Fruit fly (Drosophila melanogaster) whole organism, adult: ENCODE results near the gene COX6B.

Experiments used
- CG11617 ChIP-seq: fragments of 200-800 bp; sonication (Bioruptor generic); optimal IDR thresholded peaks from 2 replicates; lab custom pipeline; 2017; ENCODE audit warnings: mild to moderate bottlenecking, missing biosample characterization, missing genetic modification reagents, missing genetic modification characterization
- CG12768 ChIP-seq: fragments of 200-800 bp; sonication (Bioruptor generic); optimal IDR thresholded peaks from 2 replicates; lab custom pipeline; 2017; ENCODE audit warnings: missing biosample characterization, missing genetic modification characterization, mild to moderate bottlenecking, moderate library complexity, missing genetic modification reagents
- CG14711 ChIP-seq: fragments of 200-800 bp; sonication (Bioruptor generic); optimal IDR thresholded peaks from 2 replicates; lab custom pipeline; 2018; ENCODE audit warnings: missing biosample characterization, mild to moderate bottlenecking, missing genetic modification characterization, moderate library complexity
- CG1620 ChIP-seq: fragments of 200-800 bp; sonication (Bioruptor generic); optimal IDR thresholded peaks from 2 replicates; lab custom pipeline; 2016; ENCODE audit warnings: missing biosample characterization, missing genetic modification characterization
- CG33017 ChIP-seq: fragments of 200-800 bp; sonication (Bioruptor generic); optimal IDR thresholded peaks from 2 replicates; lab custom pipeline; 2018; ENCODE audit warnings: missing biosample characterization, mild to moderate bottlenecking, missing genetic modification characterization, moderate library complexity
- CG5204 ChIP-seq: fragments of 200-800 bp; sonication (Bioruptor generic); optimal IDR thresholded peaks from 2 replicates; lab custom pipeline; 2016; ENCODE audit warnings: missing biosample characterization, missing genetic modification characterization
- CG7045 ChIP-seq: fragments of 200-800 bp; sonication (Bioruptor generic); optimal IDR thresholded peaks from 2 replicates; lab custom pipeline; 2017; ENCODE audit warnings: missing biosample characterization, mild to moderate bottlenecking, missing genetic modification characterization
- CG7101 ChIP-seq: fragments of 200-800 bp; sonication (Bioruptor generic); optimal IDR thresholded peaks from 2 replicates; lab custom pipeline; 2018; ENCODE audit warnings: missing biosample characterization, mild to moderate bottlenecking, missing genetic modification characterization, moderate library complexity
- Clk ChIP-seq: fragments of 200-800 bp; sonication (Bioruptor generic); optimal IDR thresholded peaks from 2 replicates; lab custom pipeline; 2017; ENCODE audit warnings: missing biosample characterization, missing genetic modification characterization
- Crg-1 ChIP-seq: fragments of 200-800 bp; sonication (Bioruptor generic); optimal IDR thresholded peaks from 2 replicates; lab custom pipeline; 2016; ENCODE audit warnings: missing biosample characterization, missing genetic modification characterization
- Hr96 ChIP-seq: fragments of 200-800 bp; sonication (Bioruptor generic); optimal IDR thresholded peaks from 2 replicates; lab custom pipeline; 2016; ENCODE audit warnings: missing biosample characterization, missing genetic modification characterization
- Mnt ChIP-seq: fragments of 200-800 bp; sonication (Bioruptor generic); optimal IDR thresholded peaks from 2 replicates; lab custom pipeline; 2016; ENCODE audit warnings: missing biosample characterization, mild to moderate bottlenecking, missing genetic modification characterization
- bab1 ChIP-seq: fragments of 200-800 bp; sonication (Bioruptor generic); optimal IDR thresholded peaks from 3 replicates; lab custom pipeline; 2019; ENCODE audit warnings: missing biosample characterization, mild to moderate bottlenecking, missing genetic modification characterization, moderate library complexity
- cic ChIP-seq: fragments of 200-800 bp; sonication (Bioruptor generic); optimal IDR thresholded peaks from 2 replicates; lab custom pipeline; 2017; ENCODE audit warnings: missing biosample characterization, mild to moderate bottlenecking, missing genetic modification characterization, moderate library complexity
- cnc ChIP-seq, 2 experiments: fragments of >200 bp; optimal IDR thresholded peaks; 2 replicates each; lab custom pipeline; 2017
- kay ChIP-seq: fragments of 200-800 bp; sonication (Bioruptor generic); peaks from one replicate; lab custom pipeline; 2016; ENCODE audit warnings: missing biosample characterization, missing genetic modification characterization, borderline replicate concordance
- ovo ChIP-seq: fragments of 200-800 bp; sonication (Bioruptor generic); optimal IDR thresholded peaks from 2 replicates; lab custom pipeline; 2016; ENCODE audit warnings: missing biosample characterization, missing genetic modification characterization
- pad ChIP-seq: fragments of 200-800 bp; sonication (Bioruptor generic); optimal IDR thresholded peaks from 3 replicates; lab custom pipeline; 2017; ENCODE audit warnings: missing biosample characterization, missing genetic modification characterization, mild to moderate bottlenecking, moderate library complexity, missing genetic modification reagents
- tj ChIP-seq: fragments of 200-800 bp; sonication (Bioruptor generic); optimal IDR thresholded peaks from 3 replicates; lab custom pipeline; 2017; ENCODE audit warnings: missing biosample characterization, mild to moderate bottlenecking, missing genetic modification characterization, moderate library complexity
- toe ChIP-seq: fragments of 200-800 bp; sonication (Bioruptor generic); optimal IDR thresholded peaks from 2 replicates; lab custom pipeline; 2016; ENCODE audit warnings: missing biosample characterization, missing genetic modification characterization

COX6B gene

DNA sequence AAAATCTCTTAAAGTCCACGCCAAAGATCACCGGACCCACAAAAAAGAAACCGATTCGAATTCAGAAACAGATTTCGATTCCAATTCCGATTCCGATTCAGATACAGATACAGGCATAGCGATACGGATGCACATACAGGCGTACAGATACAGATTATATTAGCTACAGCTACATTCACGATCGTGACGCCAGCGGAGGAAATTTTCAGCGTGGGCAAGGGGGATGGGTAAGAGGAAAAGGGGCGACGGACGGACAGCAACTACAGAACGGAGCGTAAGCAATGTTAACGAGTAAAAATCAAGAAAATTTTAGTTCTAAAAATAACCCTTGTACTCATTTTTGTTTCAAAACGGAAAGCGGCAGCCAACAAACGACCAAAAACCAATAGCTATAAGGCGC, 27.1 kb downstream of the COX6B start:
- TF ChIP-seq bab1 (GFP tag; lab: Kevin White, UChicago) (no peak), Hr96 (GFP tag; lab: Kevin White, UChicago) (peak; percentile 5)

DNA sequence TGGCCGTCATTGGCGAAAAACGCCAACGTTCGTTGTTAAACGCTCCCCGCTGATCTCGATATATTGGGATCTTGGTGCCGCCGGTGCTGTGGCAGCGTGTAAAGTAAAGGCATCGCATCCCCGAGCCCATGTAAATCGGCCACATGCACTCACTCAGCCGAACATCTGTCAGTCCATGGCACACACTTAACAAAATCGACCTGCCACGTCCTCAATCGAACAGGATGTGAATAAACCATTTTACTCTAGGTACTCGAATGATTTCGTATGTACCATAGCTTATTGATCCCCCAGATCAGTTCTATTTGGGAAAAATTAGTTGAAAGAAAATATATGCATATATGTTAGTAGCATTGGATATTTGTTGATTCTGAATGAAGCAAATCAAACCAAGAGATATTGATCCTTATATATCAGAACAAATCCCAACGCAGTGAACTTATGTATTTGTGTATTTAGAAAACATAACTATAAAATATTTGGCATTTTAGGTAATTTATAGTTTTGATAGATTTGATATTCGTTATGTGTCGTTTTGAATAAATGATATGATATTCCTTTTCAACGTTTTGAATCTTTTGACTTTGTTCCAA, 27.7 kb downstream of the COX6B start:
- TF ChIP-seq ovo (GFP tag; lab: Kevin White, UChicago) (no peak), CG1620 (no peak), Crg-1 (GFP tag; lab: Kevin White, UChicago) (no peak), Clk (GFP tag; lab: Kevin White, UChicago) (no peak), CG11617 (GFP tag; lab: Kevin White, UChicago) (no peak), CG7045 (GFP tag; lab: Kevin White, UChicago) (no peak), CG5204 (GFP tag; lab: Kevin White, UChicago) (no peak), pad (no peak), CG12768 (no peak), CG14711 (no peak), toe (GFP tag; lab: Kevin White, UChicago) (no peak), cic (no peak), Mnt (GFP tag; lab: Kevin White, UChicago) (no peak), Hr96 (GFP tag; lab: Kevin White, UChicago) (no peak)

- TF ChIP-seq toe (GFP tag; lab: Kevin White, UChicago) (no peak), CG5204 (GFP tag; lab: Kevin White, UChicago) (no peak), bab1 (GFP tag; lab: Kevin White, UChicago) (no peak), cic (no peak), pad (no peak), CG7101 (no peak), kay (GFP tag; lab: Kevin White, UChicago) (no peak), CG7045 (GFP tag; lab: Kevin White, UChicago) (no peak), CG12768 (no peak), tj (GFP tag; lab: Kevin White, UChicago) (no peak), CG11617 (GFP tag; lab: Kevin White, UChicago) (no peak), Clk (GFP tag; lab: Kevin White, UChicago) (no peak), cnc (optimal IDR thresholded peaks at IDR 0.05; lab: Kevin White, UChicago) (no peak), CG33017 (tag; lab: Kevin White, UChicago) (no peak), Crg-1 (GFP tag; lab: Kevin White, UChicago) (no peak)
Measured at dm6 chrX:19714816-19715215, 29.3 kb downstream of the COX6B start.

DNA sequence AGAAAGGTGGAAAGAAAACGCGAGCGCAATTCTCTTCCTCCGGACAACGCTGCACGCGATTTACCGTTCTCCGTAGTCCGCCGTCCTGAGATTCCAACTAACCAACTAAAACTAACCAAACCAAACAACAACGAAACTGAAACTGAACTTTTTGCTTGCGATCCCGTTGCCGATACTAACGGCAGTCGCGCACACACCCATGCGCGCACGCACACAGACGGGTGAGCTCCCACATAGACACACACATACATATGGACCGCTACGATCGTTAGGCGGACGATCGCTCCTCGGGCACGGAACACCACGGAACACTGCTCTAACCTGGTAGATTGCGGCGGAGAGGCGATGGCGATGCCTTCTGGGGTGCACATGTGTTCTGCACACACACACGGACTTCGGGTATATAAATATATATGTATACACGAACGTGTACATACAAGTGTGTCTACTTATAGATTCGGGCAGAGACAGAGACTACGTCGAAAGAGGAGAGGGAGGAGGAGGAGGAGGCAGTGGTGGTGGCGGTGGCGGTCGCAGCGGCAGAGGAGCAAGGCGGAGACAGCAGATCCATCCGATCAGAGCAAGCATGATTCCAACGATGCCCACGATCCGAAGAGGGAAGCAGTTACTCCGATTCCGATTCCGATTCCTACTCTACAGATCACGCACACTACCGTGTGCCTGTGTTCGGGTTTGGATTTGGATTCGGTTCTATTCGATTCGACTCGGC, 31.1 kb downstream of the COX6B start, which contains the start of gene meso18E:
TSS of gene meso18E (minus strand) at position 148 of the 730 bp plus-strand sequence.
- peak; percentile 34 for TF ChIP-seq ovo (GFP tag; lab: Kevin White, UChicago)
- peak; percentile 20 for TF ChIP-seq pad
- no peak for TF ChIP-seq CG1620
- peak; percentile 60 for TF ChIP-seq Mnt (GFP tag; lab: Kevin White, UChicago)

DNA sequence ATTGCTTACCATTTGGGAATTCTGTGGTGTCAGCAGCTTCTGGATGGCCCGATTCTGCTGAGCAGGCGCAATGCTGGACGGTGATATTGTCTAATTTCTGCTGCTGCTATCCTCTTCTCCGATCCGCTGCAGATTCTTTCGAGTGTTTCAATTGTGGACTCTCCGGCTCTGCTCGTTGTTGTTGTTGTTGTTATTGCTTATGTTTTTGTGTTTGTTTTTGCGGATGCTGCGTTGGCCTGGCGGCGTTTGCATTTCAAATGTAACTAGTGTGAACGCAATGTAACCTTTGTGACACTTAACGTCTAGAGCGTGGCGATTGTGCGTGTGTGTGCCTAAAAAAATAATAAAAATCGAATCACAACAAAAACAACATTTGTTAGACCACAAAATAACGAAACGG, 32.2 kb downstream of the COX6B start:
- TF ChIP-seq CG11617 (GFP tag; lab: Kevin White, UChicago) = no peak
- peak; percentile 75 for TF ChIP-seq tj (GFP tag; lab: Kevin White, UChicago)

- TF ChIP-seq Hr96 (GFP tag; lab: Kevin White, UChicago) = no peak
- TF ChIP-seq pad = peak; percentile 18
- TF ChIP-seq cic = no peak
- peak; percentile 55 for TF ChIP-seq CG1620
- TF ChIP-seq CG7101 = peak; percentile 55
- TF ChIP-seq Mnt (GFP tag; lab: Kevin White, UChicago) = peak; percentile 96
- TF ChIP-seq CG14711 = peak; percentile 50
- TF ChIP-seq CG33017 (tag; lab: Kevin White, UChicago) = peak; percentile 10
- TF ChIP-seq Crg-1 (GFP tag; lab: Kevin White, UChicago) = peak; percentile 51
- peak; percentile 37 for TF ChIP-seq bab1 (GFP tag; lab: Kevin White, UChicago)
Measured at dm6 chrX:19704083-19704482, 40.1 kb downstream of the COX6B start, which contains the start of the genes CG14230 and CG14232. CG14230 (plus strand) TSS chrX:19704176. CG14232 (minus strand) TSS chrX:19704259.

DNA sequence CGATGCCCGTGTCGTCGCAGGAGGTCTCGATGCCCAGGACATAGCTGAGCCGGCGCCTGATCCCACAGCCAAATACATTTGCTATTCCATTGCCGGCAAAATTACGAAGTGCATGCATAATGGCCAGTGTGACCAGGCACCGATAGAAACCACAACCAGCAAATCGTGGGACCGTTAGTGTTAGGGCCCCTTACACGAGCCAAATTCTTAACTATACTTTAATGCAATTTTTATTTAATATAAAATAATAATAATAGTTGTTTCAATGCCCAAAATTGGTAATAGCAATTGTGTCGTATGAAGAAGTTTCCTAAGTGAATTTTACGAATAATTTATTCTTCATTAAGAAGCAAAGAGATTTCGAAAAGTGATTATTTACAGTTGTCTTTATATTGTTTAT, 42.5 kb downstream of the COX6B start, which contains the start of gene Tcs4:
TSS of gene Tcs4 (minus strand) at position 145 of the 400 bp plus-strand sequence.
- TF ChIP-seq Mnt (GFP tag; lab: Kevin White, UChicago) = peak; percentile 29
- TF ChIP-seq Crg-1 (GFP tag; lab: Kevin White, UChicago) = no peak
- TF ChIP-seq Hr96 (GFP tag; lab: Kevin White, UChicago) = no peak
- TF ChIP-seq cic = no peak
- TF ChIP-seq CG7101 = no peak
- TF ChIP-seq tj (GFP tag; lab: Kevin White, UChicago) = no peak
- no peak for TF ChIP-seq pad
- peak; percentile 71 for TF ChIP-seq bab1 (GFP tag; lab: Kevin White, UChicago)
- no peak for TF ChIP-seq cnc (optimal IDR thresholded peaks at IDR 0.05; lab: Kevin White, UChicago)
- no peak for TF ChIP-seq toe (GFP tag; lab: Kevin White, UChicago)
- no peak for TF ChIP-seq CG33017 (tag; lab: Kevin White, UChicago)
- no peak for TF ChIP-seq CG12768
- TF ChIP-seq ovo (GFP tag; lab: Kevin White, UChicago) = no peak
- no peak for TF ChIP-seq CG1620
- peak; percentile 23 for TF ChIP-seq CG11617 (GFP tag; lab: Kevin White, UChicago)
- TF ChIP-seq Clk (GFP tag; lab: Kevin White, UChicago) = no peak
- no peak for TF ChIP-seq CG7045 (GFP tag; lab: Kevin White, UChicago)
- no peak for TF ChIP-seq CG5204 (GFP tag; lab: Kevin White, UChicago)
